Fruit fly (Drosophila melanogaster): ENCODE data around the gene CG14050.
A peak's percentile ranks its signal among the peaks of the same experiment; 100 is the strongest.

The CG14050 gene

DNA sequence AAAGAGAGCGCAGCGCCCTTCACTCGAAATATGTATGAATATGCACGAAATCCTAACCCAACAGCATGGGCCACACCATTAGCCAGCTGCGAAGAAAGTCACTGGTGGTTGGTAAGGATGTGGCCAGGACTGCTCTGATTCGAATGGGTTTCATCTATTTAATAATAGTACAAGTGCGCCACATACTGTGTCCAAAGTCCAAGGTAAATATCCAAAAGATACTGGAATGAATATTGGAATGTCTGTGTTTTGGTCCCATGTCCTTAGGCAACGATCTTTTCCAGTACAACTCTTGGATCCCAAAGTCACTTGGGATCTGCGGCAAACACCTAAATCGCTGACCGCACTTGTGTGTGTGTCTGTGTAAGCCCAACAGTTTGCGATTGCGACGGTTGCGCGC, 19.7 kb downstream of the CG14050 start (continued):
- TF ChIP-seq br (GFP tag; optimal IDR thresholded peaks at IDR 0.05) (peak; percentile 77), N (GFP tag; optimal IDR thresholded peaks at IDR 0.05) (no peak), rgr (GFP tag; optimal IDR thresholded peaks at IDR 0.05) (peak; percentile 77), brk (GFP tag; optimal IDR thresholded peaks at IDR 0.05) (peak; percentile 12)

- TF ChIP-seq dl (GFP tag; optimal IDR thresholded peaks at IDR 0.05; ENCODE audit: insufficient read depth in 1 of 2, partially characterized antibody in 2 of 2) (peak; percentile 29 to 62), foxo (GFP tag; optimal IDR thresholded peaks at IDR 0.05) (no peak), h (GFP tag; optimal IDR thresholded peaks at IDR 0.05) (no peak), rgr (GFP tag; optimal IDR thresholded peaks at IDR 0.05) (no peak), dmrt93B (GFP tag; optimal IDR thresholded peaks at IDR 0.05) (no peak), N (GFP tag; optimal IDR thresholded peaks at IDR 0.05) (peak; percentile 44), Dif (GFP tag; optimal IDR thresholded peaks at IDR 0.05; ENCODE audit: partially characterized antibody) (peak; percentile 82), HLH106 (tag; optimal IDR thresholded peaks at IDR 0.05) (no peak), psq (GFP tag; optimal IDR thresholded peaks at IDR 0.05) (no peak), jim (GFP tag; optimal IDR thresholded peaks at IDR 0.05) (no peak), usp (GFP tag; optimal IDR thresholded peaks at IDR 0.05) (no peak), Rel (GFP tag; optimal IDR thresholded peaks at IDR 0.05) (peak; percentile 45), Rel (tag; optimal IDR thresholded peaks at IDR 0.05) (peak; percentile 57), CrebA (GFP tag; optimal IDR thresholded peaks at IDR 0.05; ENCODE audit: borderline replicate concordance) (peak; percentile 47)
Measured at dm6 chrX:2305842-2306300, 20.1 kb downstream of the CG14050 start.

- no peak for TF ChIP-seq Rel (GFP tag; optimal IDR thresholded peaks at IDR 0.05)
- TF ChIP-seq Rel (tag; optimal IDR thresholded peaks at IDR 0.05): peak; percentile 14
- TF ChIP-seq Hnf4 (GFP tag; optimal IDR thresholded peaks at IDR 0.05): no peak
Measured at dm6 chrX:2305281-2305680, 20.7 kb downstream of the CG14050 start.

DNA sequence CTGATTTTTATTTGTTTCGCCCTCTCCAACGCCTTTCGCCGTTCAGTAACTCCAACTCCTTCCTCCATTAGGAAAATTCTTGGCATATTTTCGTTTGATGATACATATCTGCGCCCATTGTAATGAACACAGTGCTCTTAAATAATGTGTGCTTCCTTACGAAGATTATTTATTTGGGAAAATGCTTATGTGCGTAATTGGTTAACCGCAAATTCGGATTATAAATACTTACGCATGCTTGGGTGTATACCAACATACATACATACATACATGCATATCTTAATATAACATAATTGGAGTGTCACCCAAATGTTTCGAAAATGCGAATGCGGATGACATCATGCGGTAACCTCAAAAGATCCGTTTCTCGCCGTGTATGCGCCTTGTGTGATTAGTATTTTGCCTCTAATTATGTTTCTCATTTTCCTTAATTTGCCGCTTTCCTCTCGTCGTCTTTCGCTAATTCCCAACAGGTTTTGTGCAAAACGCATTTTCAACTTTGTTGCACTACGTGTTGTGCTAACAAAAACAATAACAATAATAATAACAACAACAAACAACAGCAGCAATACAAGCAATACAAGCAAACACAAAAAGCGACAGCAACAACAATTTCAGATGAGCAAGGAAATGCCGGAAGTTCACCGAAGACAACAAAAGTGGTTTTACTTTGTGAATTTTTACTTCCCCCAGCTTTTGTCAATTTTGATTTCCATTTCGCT, 21.3 kb downstream of the CG14050 start:
- TF ChIP-seq Myc (optimal IDR thresholded peaks at IDR 0.05) (no peak), lola (GFP tag; optimal IDR thresholded peaks at IDR 0.05) (no peak), dmrt93B (GFP tag; optimal IDR thresholded peaks at IDR 0.05) (no peak), Mio (GFP tag; optimal IDR thresholded peaks at IDR 0.05) (no peak), pan (optimal IDR thresholded peaks at IDR 0.05) (no peak), rgr (GFP tag; optimal IDR thresholded peaks at IDR 0.05) (no peak), CG32264 (GFP tag; optimal IDR thresholded peaks at IDR 0.05) (no peak), dl (GFP tag; optimal IDR thresholded peaks at IDR 0.05; ENCODE audit: insufficient read depth in 1 of 2, partially characterized antibody in 2 of 2) (no peak)

DNA sequence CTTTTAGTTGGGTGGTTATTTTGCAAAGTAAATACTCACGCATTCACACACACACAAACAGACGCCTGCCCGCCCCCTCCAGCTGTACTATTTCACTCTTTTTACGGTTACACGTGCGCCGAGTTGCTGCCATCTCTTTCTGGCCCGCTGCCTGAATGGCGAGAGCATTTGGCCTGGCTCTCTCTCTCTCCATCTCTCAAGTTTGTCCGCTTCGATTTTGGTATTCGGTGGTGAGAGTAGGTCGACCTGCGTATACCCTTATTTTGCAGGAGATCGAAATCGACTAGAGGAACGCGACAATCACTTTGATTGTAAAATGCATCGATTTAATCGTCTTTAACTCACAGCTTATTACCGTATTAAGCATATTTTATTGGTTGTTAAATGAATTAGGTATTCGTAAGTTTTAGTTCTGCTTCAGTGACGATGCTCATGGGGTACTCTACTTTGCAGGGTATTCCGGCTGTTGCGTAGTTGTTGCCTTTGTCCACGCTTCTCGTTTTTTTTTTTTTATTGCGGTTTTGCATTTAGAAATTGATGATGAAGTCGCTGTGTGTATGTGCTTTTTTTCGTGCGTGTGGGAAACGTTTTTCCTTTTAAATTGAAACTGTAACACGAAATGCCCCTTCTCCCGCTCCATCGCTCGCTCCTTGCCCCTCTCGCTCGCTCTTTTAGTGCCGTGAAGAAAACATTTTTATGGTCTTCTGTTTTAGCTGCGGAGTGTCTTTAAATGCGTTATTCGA, 22.1 kb downstream of the CG14050 start:
- TF ChIP-seq Mio (GFP tag; optimal IDR thresholded peaks at IDR 0.05) (no peak), Hr78 (GFP tag; optimal IDR thresholded peaks at IDR 0.05) (no peak), Sp1 (GFP tag; optimal IDR thresholded peaks at IDR 0.05) (peak; percentile 88), foxo (GFP tag; optimal IDR thresholded peaks at IDR 0.05) (peak; percentile 79 to 84), jim (GFP tag; optimal IDR thresholded peaks at IDR 0.05) (no peak), dl (GFP tag; optimal IDR thresholded peaks at IDR 0.05; ENCODE audit: insufficient read depth in 1 of 2, partially characterized antibody in 2 of 2) (peak; percentile 29 to 65), tai (GFP tag; optimal IDR thresholded peaks at IDR 0.05) (peak; percentile 41), Dif (GFP tag; optimal IDR thresholded peaks at IDR 0.05; ENCODE audit: partially characterized antibody) (peak; percentile 62), fru (GFP tag; optimal IDR thresholded peaks at IDR 0.05) (peak; percentile 92), lola (GFP tag; optimal IDR thresholded peaks at IDR 0.05) (no peak), rgr (GFP tag; optimal IDR thresholded peaks at IDR 0.05) (peak; percentile 88), ey (GFP tag; optimal IDR thresholded peaks at IDR 0.05) (peak; percentile 90), HLH106 (tag; optimal IDR thresholded peaks at IDR 0.05) (peak; percentile 83), Rel (GFP tag; optimal IDR thresholded peaks at IDR 0.05) (no peak), Rel (tag; optimal IDR thresholded peaks at IDR 0.05) (peak; percentile 52), CG32264 (GFP tag; optimal IDR thresholded peaks at IDR 0.05) (peak; percentile 71), dsf (GFP tag; optimal IDR thresholded peaks at IDR 0.05; ENCODE audit: borderline replicate concordance) (no peak), pan (optimal IDR thresholded peaks at IDR 0.05) (no peak), psq (GFP tag; optimal IDR thresholded peaks at IDR 0.05) (peak; percentile 88), Abd-B (GFP tag; optimal IDR thresholded peaks at IDR 0.05) (no peak), Vsx2 (GFP tag; optimal IDR thresholded peaks at IDR 0.05; ENCODE audit: partially characterized antibody) (no peak), woc (GFP tag; optimal IDR thresholded peaks at IDR 0.05) (peak; percentile 96), GATAd (GFP tag; optimal IDR thresholded peaks at IDR 0.05) (no peak), Hr83 (GFP tag; optimal IDR thresholded peaks at IDR 0.05; ENCODE audit: poor library complexity, severe bottlenecking) (no peak), Hnf4 (GFP tag; optimal IDR thresholded peaks at IDR 0.05) (peak; percentile 76), usp (GFP tag; optimal IDR thresholded peaks at IDR 0.05) (no peak), sage (GFP tag; optimal IDR thresholded peaks at IDR 0.05) (peak; percentile 47), dmrt93B (GFP tag; optimal IDR thresholded peaks at IDR 0.05) (peak; percentile 68), Myc (optimal IDR thresholded peaks at IDR 0.05) (no peak), CG9705 (GFP tag; optimal IDR thresholded peaks at IDR 0.05) (peak; percentile 65), CrebA (GFP tag; optimal IDR thresholded peaks at IDR 0.05; ENCODE audit: borderline replicate concordance) (no peak), sv (GFP tag; optimal IDR thresholded peaks at IDR 0.05) (peak; percentile 86), brk (GFP tag; optimal IDR thresholded peaks at IDR 0.05) (peak; percentile 14)

Measured in whole organism, wandering third instar larva.